Fruit fly (Drosophila melanogaster) S2 (cell line): Measurements from ENCODE around the gene CG9582.

Experiments used
- CG8478 ChIP-seq: fragments of >200 bp; optimal IDR thresholded peaks from 2 replicates; lab custom pipeline; 2018
- CTCF ChIP-seq, 2 experiments: fragments of >200 bp; optimal IDR thresholded peaks; 2 replicates each; lab custom pipeline; 2018

The CG9582 gene

dm6 chr2L:8987251-8987937, 44.2 kb downstream of the CG9582 start:
- TF ChIP-seq CTCF (optimal IDR thresholded peaks at IDR 0.05; lab: Kevin White, UChicago): no peak

dm6 chr2L:8984614-8985318, 46.9 kb downstream of the CG9582 start, which contains the start of gene CG13101:
TSS of gene CG13101 (minus strand) at chr2L:8984872.
- TF ChIP-seq CTCF (optimal IDR thresholded peaks at IDR 0.05; lab: Kevin White, UChicago) (no peak), CG8478 (no peak)

- TF ChIP-seq CTCF (optimal IDR thresholded peaks at IDR 0.05; lab: Kevin White, UChicago) (no peak), CG8478 (no peak)
These were observed 48.9 kb downstream of the CG9582 start for dm6 chr2L:8982584-8983302.

dm6 chr2L:8980359-8980758, 51.3 kb downstream of the CG9582 start, which contains the start of gene CG18662:
TSS of gene CG18662 (plus strand) at chr2L:8980659.
- TF ChIP-seq CTCF (optimal IDR thresholded peaks at IDR 0.05; lab: Kevin White, UChicago) (no peak), CG8478 (no peak)

dm6 chr2L:8975328-8975727, 56.3 kb downstream of the CG9582 start, which contains the start of gene CG9541:
TSS of gene CG9541 (minus strand) at chr2L:8975428.
- TF ChIP-seq CTCF (optimal IDR thresholded peaks at IDR 0.05; lab: Kevin White, UChicago): no peak
- TF ChIP-seq CG8478: no peak

- TF ChIP-seq CG8478 (no peak), CTCF (optimal IDR thresholded peaks at IDR 0.05; lab: Kevin White, UChicago) (no peak)
These were observed 57.1 kb downstream of the CG9582 start for dm6 chr2L:8974506-8974905.
